Fruit fly (Drosophila melanogaster): Measurements from ENCODE around the gene CG43844.

CG43844 gene

DNA sequence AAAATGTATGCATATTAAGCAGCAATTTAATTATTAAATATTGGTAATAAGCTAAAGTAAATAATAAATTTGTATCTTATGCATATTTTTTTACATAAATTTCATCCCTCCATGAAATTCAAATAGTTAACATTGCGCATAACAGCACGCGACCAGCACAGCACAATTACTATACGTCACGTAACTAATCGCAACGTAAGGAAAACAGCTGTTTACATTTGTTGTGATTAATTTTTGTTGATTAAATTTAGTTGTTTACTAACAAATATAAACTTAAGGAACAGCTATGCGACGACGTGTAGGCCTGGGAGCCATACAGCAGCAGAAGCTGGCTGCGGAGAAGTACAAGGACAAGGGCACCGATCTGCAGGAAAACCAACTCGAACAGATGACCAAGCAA is 24.3 kb upstream of the CG43844 start, which contains the start of gene lsn (continued):
- TF ChIP-seq dati (GFP tag; IDR thresholded peaks at IDR 0.05): no peak
- no peak for TF ChIP-seq nerfin-2 (GFP tag; IDR thresholded peaks at IDR 0.05; ENCODE audit: partially characterized antibody)
- TF ChIP-seq jumu (GFP tag; optimal IDR thresholded peaks at IDR 0.05): no peak
- TF ChIP-seq sob (GFP tag; IDR thresholded peaks at IDR 0.05): no peak
- TF ChIP-seq CG1233 (GFP tag; optimal IDR thresholded peaks at IDR 0.05): no peak
- peak; percentile 29 for TF ChIP-seq CG13424 (tag; optimal IDR thresholded peaks at IDR 0.05)
- no peak for TF ChIP-seq sens-2 (GFP tag; IDR thresholded peaks at IDR 0.05)
- TF ChIP-seq gem (tag; optimal IDR thresholded peaks at IDR 0.05): peak; percentile 39
- no peak for TF ChIP-seq fd102C (GFP tag; optimal IDR thresholded peaks at IDR 0.05)
- no peak for TF ChIP-seq gcm2 (GFP tag; optimal IDR thresholded peaks at IDR 0.05)
- TF ChIP-seq ranshi (GFP tag; IDR thresholded peaks at IDR 0.05): no peak
- TF ChIP-seq Dll (GFP tag; IDR thresholded peaks at IDR 0.05; ENCODE audit: partially characterized antibody): no peak
- no peak for TF ChIP-seq pho (GFP tag; optimal IDR thresholded peaks at IDR 0.05)
- TF ChIP-seq Antp (GFP tag; optimal IDR thresholded peaks at IDR 0.05): no peak
- no peak for TF ChIP-seq cwo (GFP tag; optimal IDR thresholded peaks at IDR 0.05)
- TF ChIP-seq Camta (GFP tag; optimal IDR thresholded peaks at IDR 0.05): no peak
- TF ChIP-seq CG17385 (GFP tag; optimal IDR thresholded peaks at IDR 0.05): no peak
- TF ChIP-seq Fer2 (tag; optimal IDR thresholded peaks at IDR 0.05): no peak
- TF ChIP-seq mld (GFP tag; IDR thresholded peaks at IDR 0.05; ENCODE audit: partially characterized antibody): no peak
- TF ChIP-seq CG31388 (GFP tag; optimal IDR thresholded peaks at IDR 0.05): no peak
- no peak for TF ChIP-seq CG10565 (GFP tag; optimal IDR thresholded peaks at IDR 0.05)
- no peak for TF ChIP-seq eyg (GFP tag; optimal IDR thresholded peaks at IDR 0.05)
- TF ChIP-seq gfzf (GFP tag; optimal IDR thresholded peaks at IDR 0.05): no peak
- no peak for TF ChIP-seq CG6654 (GFP tag; optimal IDR thresholded peaks at IDR 0.05)
- no peak for TF ChIP-seq CG33213 (GFP tag; optimal IDR thresholded peaks at IDR 0.05)
- TF ChIP-seq CG7928 (GFP tag; optimal IDR thresholded peaks at IDR 0.05): no peak
- no peak for TF ChIP-seq Kr (GFP tag; optimal IDR thresholded peaks at IDR 0.05)
- TF ChIP-seq kah (GFP tag; optimal IDR thresholded peaks at IDR 0.05): no peak
- TF ChIP-seq CG34224 (GFP tag; IDR thresholded peaks at IDR 0.05; ENCODE audit: partially characterized antibody): no peak; the same call in 2 of the 3 replicates
- TF ChIP-seq CG14050 (GFP tag; IDR thresholded peaks at IDR 0.05): no peak
- TF ChIP-seq CG11093 (GFP tag; IDR thresholded peaks at IDR 0.05): no peak
- TF ChIP-seq luna (GFP tag; optimal IDR thresholded peaks at IDR 0.05): no peak
- TF ChIP-seq CG8359 (GFP tag; optimal IDR thresholded peaks at IDR 0.05; ENCODE audit: borderline replicate concordance): no peak
- TF ChIP-seq Atf6 (GFP tag; IDR thresholded peaks at IDR 0.05): 0 out of 2 replicates have a peak, but pooled peaks have one; percentile 30
- TF ChIP-seq CG4424 (GFP tag; optimal IDR thresholded peaks at IDR 0.05): no peak
- TF ChIP-seq E2f2 (GFP tag; IDR thresholded peaks at IDR 0.05): peak; percentile 84
- TF ChIP-seq CG4282 (GFP tag; optimal IDR thresholded peaks at IDR 0.05): no peak
- TF ChIP-seq Optix (GFP tag; IDR thresholded peaks at IDR 0.05): no peak
- TF ChIP-seq ara (GFP tag; IDR thresholded peaks at IDR 0.05): no peak
- TF ChIP-seq al (GFP tag; IDR thresholded peaks at IDR 0.05): no peak
- TF ChIP-seq CG32767 (GFP tag; IDR thresholded peaks at IDR 0.05): no peak
- peak; percentile 55 for TF ChIP-seq CG33557 (GFP tag; optimal IDR thresholded peaks at IDR 0.05)
- TF ChIP-seq CG30431 (GFP tag; optimal IDR thresholded peaks at IDR 0.05): no peak
- peak; percentile 11 for TF ChIP-seq Hmr (GFP tag; optimal IDR thresholded peaks at IDR 0.05)
- no peak for TF ChIP-seq tx (GFP tag; optimal IDR thresholded peaks at IDR 0.05)
- TF ChIP-seq kay (GFP tag; optimal IDR thresholded peaks at IDR 0.05): no peak
- no peak for TF ChIP-seq Oaz (GFP tag; IDR thresholded peaks at IDR 0.05)
- no peak for TF ChIP-seq aop (GFP tag; IDR thresholded peaks at IDR 0.05)
- no peak for TF ChIP-seq Dref (GFP tag; IDR thresholded peaks at IDR 0.05)
- no peak for TF ChIP-seq tna (GFP tag; IDR thresholded peaks at IDR 0.05; ENCODE audit: partially characterized antibody)
- TF ChIP-seq CG15011 (GFP tag; optimal IDR thresholded peaks at IDR 0.05): no peak
- TF ChIP-seq Med (GFP tag): peak; percentile 30

Data from whole organism, embryonic.